Worm (Caenorhabditis elegans): ENCODE data around the gene F31D4.2.

DNA sequence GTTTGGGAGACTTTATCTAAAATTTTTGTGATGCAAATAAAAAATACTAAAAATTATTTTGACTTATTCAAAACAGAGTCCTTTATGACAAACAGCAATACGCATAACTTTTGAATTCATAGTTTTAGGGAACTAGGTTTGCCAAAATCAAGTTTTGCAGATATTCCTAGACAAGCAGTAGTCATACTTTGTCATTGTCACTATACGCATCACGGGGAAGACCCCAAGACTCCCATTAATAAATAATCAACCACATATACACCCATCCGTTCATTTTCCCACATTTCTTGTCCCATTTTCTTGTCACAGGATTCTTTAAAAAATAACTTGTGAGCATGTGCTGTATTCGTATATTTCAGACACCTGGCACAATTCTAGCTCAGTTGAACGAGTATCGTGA is 30.9 kb downstream of the F31D4.2 start, which contains the start of gene Y44A6D.7:
- TF ChIP-seq hmbx-1 (tag; optimal IDR thresholded peaks at IDR 0.05) (no peak), ama-1 (optimal IDR thresholded peaks at IDR 0.05) (no peak), B0310.2 (tag; optimal IDR thresholded peaks at IDR 0.05) (no peak)

All from whole organism, early embryonic.